Worm (Caenorhabditis elegans) whole organism, mixed stage, embryonic: ENCODE results near the gene srd-42.

Experiments
- ceh-83 ChIP-seq: fragments of 200-800 bp; sonication (Bioruptor generic); optimal IDR thresholded peaks from 2 replicates; lab custom pipeline; 2018; ENCODE audit warnings: mild to moderate bottlenecking, missing genetic modification characterization, missing compliant biosample characterization
- ces-1 ChIP-seq: fragments of 150-350 bp; optimal IDR thresholded peaks from 2 replicates; lab custom pipeline; 2014; ENCODE audit warnings: missing biosample characterization, missing genetic modification reagents, missing genetic modification characterization
- cnd-1 ChIP-seq: fragments of 200-800 bp; sonication (Bioruptor generic); optimal IDR thresholded peaks from 2 replicates; lab custom pipeline; 2018; ENCODE audit warnings: mild to moderate bottlenecking, missing genetic modification characterization, missing compliant biosample characterization
- elt-3 ChIP-seq: fragments of 150-350 bp; optimal IDR thresholded peaks from 2 replicates; lab custom pipeline; 2014; ENCODE audit warnings: missing biosample characterization, missing genetic modification characterization
- hlh-1 ChIP-seq: fragments of 150-350 bp; optimal IDR thresholded peaks from 2 replicates; lab custom pipeline; 2014; ENCODE audit warnings: missing biosample characterization, missing genetic modification reagents, missing genetic modification characterization
- lin-13 ChIP-seq: fragments of 150-350 bp; optimal IDR thresholded peaks from 2 replicates; lab custom pipeline; 2014; ENCODE audit warnings: missing biosample characterization, missing genetic modification characterization
- nhr-12 ChIP-seq: fragments of 150-350 bp; optimal IDR thresholded peaks from 2 replicates; lab custom pipeline; 2014; ENCODE audit warnings: missing biosample characterization, missing genetic modification characterization
- nhr-28 ChIP-seq: fragments of 150-350 bp; optimal IDR thresholded peaks from 2 replicates; lab custom pipeline; 2014; ENCODE audit warnings: missing biosample characterization, missing genetic modification characterization
- pha-4 ChIP-seq: fragments of 150-350 bp; optimal IDR thresholded peaks from 2 replicates; lab custom pipeline; 2018; ENCODE audit warnings: missing biosample characterization, missing genetic modification reagents, missing genetic modification characterization
- sptf-1 ChIP-seq: sonication (generic microtip); optimal IDR thresholded peaks from 2 replicates; lab custom pipeline; 2017; ENCODE audit warnings: mild to moderate bottlenecking, missing genetic modification characterization, moderate library complexity, missing compliant biosample characterization
- ztf-11 ChIP-seq: fragments of 150-350 bp; optimal IDR thresholded peaks from 2 replicates; lab custom pipeline; 2014; ENCODE audit warnings: missing biosample characterization, missing genetic modification characterization

DNA sequence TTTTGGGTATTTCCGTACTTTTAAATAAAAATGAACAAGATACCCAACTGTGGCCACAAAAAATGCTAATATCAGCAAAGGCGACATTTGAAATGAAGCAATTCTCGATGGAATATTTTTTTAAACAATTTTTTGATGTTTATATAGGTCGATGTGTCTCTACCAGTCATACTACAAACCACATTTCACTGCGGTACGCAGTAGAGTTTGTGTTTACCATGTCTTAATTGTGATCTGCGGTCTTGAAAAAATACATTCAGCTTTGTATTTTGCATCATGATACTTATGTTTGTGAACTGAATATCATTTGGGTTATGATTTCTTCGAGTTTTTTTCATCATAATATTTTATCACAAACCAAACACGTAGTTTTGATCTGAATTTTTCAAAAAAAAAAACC, 19.2 kb downstream of the srd-42 start, which contains the start of gene cyp-14A4:
- TF ChIP-seq ztf-11 (tag; lab: Kevin White, UChicago) (no peak), pha-4 (no peak), elt-3 (tag; lab: Kevin White, UChicago) (no peak), nhr-12 (tag; lab: Kevin White, UChicago) (no peak), hlh-1 (no peak), ces-1 (no peak), lin-13 (tag; lab: Kevin White, UChicago) (no peak), ceh-83 (GFP tag; lab: Kevin White, UChicago) (no peak), sptf-1 (no peak), nhr-28 (tag; lab: Kevin White, UChicago) (no peak), cnd-1 (tag; lab: Kevin White, UChicago) (no peak)
